Worm (Caenorhabditis elegans): ENCODE results near the gene srlf-14.

DNA sequence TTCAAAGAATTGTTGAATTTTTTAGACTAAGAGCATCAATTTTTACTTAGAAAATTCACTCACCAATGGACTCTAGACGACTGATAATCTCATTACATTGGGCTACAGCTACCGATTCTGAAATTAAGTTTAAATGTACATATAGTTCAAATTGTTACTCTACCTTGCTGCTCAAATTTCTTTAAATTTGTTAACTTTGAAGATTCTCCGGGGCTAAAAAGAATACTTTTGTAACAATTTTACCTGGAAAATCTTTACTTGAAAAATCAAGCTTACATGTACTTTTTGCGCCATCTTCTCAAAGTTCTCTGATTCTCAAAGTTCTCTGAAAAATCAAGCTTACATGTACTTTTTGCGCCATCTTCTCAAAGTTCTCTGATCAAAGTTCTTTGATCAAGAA, 14.6 kb downstream of the srlf-14 start, which contains the start of gene sdz-13:
- no peak for TF ChIP-seq lsy-2 (tag; optimal IDR thresholded peaks at IDR 0.05)
- TF ChIP-seq fos-1 (tag; optimal IDR thresholded peaks at IDR 0.05) = no peak
- no peak for TF ChIP-seq nhr-11 (tag; optimal IDR thresholded peaks at IDR 0.05)
- no peak for TF ChIP-seq egl-27 (tag; optimal IDR thresholded peaks at IDR 0.05)
- no peak for TF ChIP-seq skn-1 (tag; optimal IDR thresholded peaks at IDR 0.05)
- no peak for TF ChIP-seq hlh-17 (GFP tag; optimal IDR thresholded peaks at IDR 0.05; ENCODE audit: borderline replicate concordance)
- TF ChIP-seq zip-4 (GFP tag; optimal IDR thresholded peaks at IDR 0.05) = no peak

All from whole organism, L1 larva.